Worm (Caenorhabditis elegans) whole organism, late embryonic: Measurements from ENCODE around the gene F59A1.13.

Experiments used
- C08G9.2 ChIP-seq: sonication (generic microtip); optimal IDR thresholded peaks from 2 replicates; lab custom pipeline; 2016; ENCODE audit warnings: mild to moderate bottlenecking, missing genetic modification characterization, moderate library complexity, missing compliant biosample characterization
- K02D7.2 ChIP-seq: sonication (generic microtip); optimal IDR thresholded peaks from 2 replicates; lab custom pipeline; 2017; ENCODE audit warnings: mild to moderate bottlenecking, missing genetic modification characterization, missing compliant biosample characterization
- K09A11.1 ChIP-seq: sonication (generic microtip); optimal IDR thresholded peaks from 2 replicates; lab custom pipeline; 2017; ENCODE audit warnings: antibody characterized with exemption, mild to moderate bottlenecking, missing genetic modification characterization, missing compliant biosample characterization; ENCODE audit not compliant: insufficient read depth
- T23F11.4 ChIP-seq: fragments of 200-800 bp; sonication (Bioruptor generic); optimal IDR thresholded peaks from 2 replicates; lab custom pipeline; 2018; ENCODE audit warnings: mild to moderate bottlenecking, missing genetic modification characterization, missing compliant biosample characterization
- Y22D7AL.16 ChIP-seq: sonication (generic microtip); optimal IDR thresholded peaks from 2 replicates; lab custom pipeline; 2016; ENCODE audit warnings: missing genetic modification characterization, missing compliant biosample characterization
- ahr-1 ChIP-seq: sonication (generic microtip); optimal IDR thresholded peaks from 2 replicates; lab custom pipeline; 2016; ENCODE audit warnings: missing genetic modification characterization, missing compliant biosample characterization
- ceh-14 ChIP-seq: sonication (generic microtip); optimal IDR thresholded peaks from 2 replicates; lab custom pipeline; 2016; ENCODE audit warnings: missing genotype, missing genetic modification characterization, missing compliant biosample characterization
- ceh-18 ChIP-seq: sonication (generic microtip); optimal IDR thresholded peaks from 2 replicates; lab custom pipeline; 2016; ENCODE audit warnings: missing genetic modification characterization, missing compliant biosample characterization
- ceh-24 ChIP-seq: sonication (generic microtip); optimal IDR thresholded peaks from 2 replicates; lab custom pipeline; 2016; ENCODE audit warnings: mild to moderate bottlenecking, missing genetic modification characterization, missing compliant biosample characterization
- ceh-31 ChIP-seq: sonication (generic microtip); optimal IDR thresholded peaks from 2 replicates; lab custom pipeline; 2016; ENCODE audit warnings: missing genetic modification characterization, missing compliant biosample characterization
- ceh-34 ChIP-seq: sonication (generic microtip); optimal IDR thresholded peaks from 2 replicates; lab custom pipeline; 2016; ENCODE audit warnings: mild to moderate bottlenecking, missing genetic modification characterization, missing compliant biosample characterization
- ceh-6 ChIP-seq: fragments of 200-800 bp; sonication (Bioruptor generic); optimal IDR thresholded peaks from 2 replicates; lab custom pipeline; 2018; ENCODE audit warnings: mild to moderate bottlenecking, missing genetic modification characterization, missing compliant biosample characterization
- ceh-9 ChIP-seq: sonication (generic microtip); optimal IDR thresholded peaks from 2 replicates; lab custom pipeline; 2016; ENCODE audit warnings: mild to moderate bottlenecking, missing genetic modification characterization, inconsistent platforms, missing compliant biosample characterization
- che-1 ChIP-seq: sonication (generic microtip); optimal IDR thresholded peaks from 2 replicates; lab custom pipeline; 2016; ENCODE audit warnings: mild to moderate bottlenecking, missing genetic modification characterization, missing compliant biosample characterization
- dmd-4 ChIP-seq: sonication (generic microtip); optimal IDR thresholded peaks from 2 replicates; lab custom pipeline; 2016; ENCODE audit warnings: borderline replicate concordance, missing genetic modification characterization, missing compliant biosample characterization
- dve-1 ChIP-seq: sonication (generic microtip); optimal IDR thresholded peaks from 2 replicates; lab custom pipeline; 2017; ENCODE audit warnings: antibody characterized with exemption, mild to moderate bottlenecking, missing genetic modification characterization, missing compliant biosample characterization
- elt-2 ChIP-seq: sonication (generic microtip); optimal IDR thresholded peaks from 2 replicates; lab custom pipeline; 2016; ENCODE audit warnings: missing genetic modification reagents, missing genetic modification characterization, missing compliant biosample characterization
- elt-4 ChIP-seq: sonication (generic microtip); optimal IDR thresholded peaks from 2 replicates; lab custom pipeline; 2016; ENCODE audit warnings: missing genetic modification characterization, missing compliant biosample characterization
- gmeb-2 ChIP-seq: sonication (generic microtip); optimal IDR thresholded peaks from 2 replicates; lab custom pipeline; 2016; ENCODE audit warnings: missing genetic modification characterization, inconsistent platforms, missing compliant biosample characterization
- hlh-13 ChIP-seq: fragments of 200-800 bp; sonication (Bioruptor generic); optimal IDR thresholded peaks from 2 replicates; lab custom pipeline; 2018; ENCODE audit warnings: mild to moderate bottlenecking, missing genetic modification characterization, missing compliant biosample characterization
- hlh-15 ChIP-seq: sonication (generic microtip); optimal IDR thresholded peaks from 2 replicates; lab custom pipeline; 2016; ENCODE audit warnings: missing genetic modification characterization, missing compliant biosample characterization
- lim-6 ChIP-seq: sonication (generic microtip); optimal IDR thresholded peaks from 2 replicates; lab custom pipeline; 2016; ENCODE audit warnings: missing genetic modification characterization, missing compliant biosample characterization
- madf-2 ChIP-seq: sonication (generic microtip); optimal IDR thresholded peaks from 2 replicates; lab custom pipeline; 2017; ENCODE audit warnings: missing genetic modification characterization, missing compliant biosample characterization
- mec-3 ChIP-seq: sonication (generic microtip); optimal IDR thresholded peaks from 2 replicates; lab custom pipeline; 2016; ENCODE audit warnings: borderline replicate concordance, missing genetic modification characterization, missing compliant biosample characterization
- nhr-232 ChIP-seq: sonication (generic microtip); optimal IDR thresholded peaks from 2 replicates; lab custom pipeline; 2016; ENCODE audit warnings: missing genetic modification characterization, missing compliant biosample characterization
- npax-4 ChIP-seq: sonication (generic microtip); optimal IDR thresholded peaks from 2 replicates; lab custom pipeline; 2016; ENCODE audit warnings: missing genetic modification characterization, missing compliant biosample characterization
- pat-9 ChIP-seq: fragments of 200-800 bp; sonication (Bioruptor generic); optimal IDR thresholded peaks from 2 replicates; lab custom pipeline; 2018; ENCODE audit warnings: mild to moderate bottlenecking, missing genetic modification characterization, moderate library complexity, missing compliant biosample characterization
- pax-1 ChIP-seq: fragments of 150-350 bp; optimal IDR thresholded peaks from 2 replicates; lab custom pipeline; 2014; ENCODE audit warnings: missing biosample characterization, missing genetic modification characterization
- pha-2 ChIP-seq: sonication (generic microtip); optimal IDR thresholded peaks from 2 replicates; lab custom pipeline; 2017; ENCODE audit warnings: mild to moderate bottlenecking, missing genetic modification characterization, missing compliant biosample characterization
- pqm-1 ChIP-seq: sonication (generic microtip); optimal IDR thresholded peaks from 2 replicates; lab custom pipeline; 2016; ENCODE audit warnings: missing genetic modification characterization, missing compliant biosample characterization
- pros-1 ChIP-seq: fragments of 150-350 bp; optimal IDR thresholded peaks from 2 replicates; lab custom pipeline; 2014; ENCODE audit warnings: missing biosample characterization, missing genetic modification reagents, missing genetic modification characterization
- rnt-1 ChIP-seq: sonication (generic microtip); optimal IDR thresholded peaks from 2 replicates; lab custom pipeline; 2016; ENCODE audit warnings: missing genetic modification characterization, missing compliant biosample characterization
- sdc-2 ChIP-seq: sonication (generic microtip); optimal IDR thresholded peaks from 2 replicates; lab custom pipeline; 2016; ENCODE audit warnings: missing genotype, missing genetic modification characterization, missing compliant biosample characterization
- sox-2 ChIP-seq: fragments of 200-800 bp; sonication (Bioruptor generic); IDR thresholded peaks from 2 replicates; pipeline ENCODE4 v1.3.6; 2022; ENCODE audit warnings: missing genetic modification reagents, missing genetic modification characterization, missing compliant biosample characterization
- sox-4 ChIP-seq: sonication (generic microtip); optimal IDR thresholded peaks from 2 replicates; lab custom pipeline; 2017; ENCODE audit warnings: mild to moderate bottlenecking, missing genetic modification characterization, inconsistent platforms, missing compliant biosample characterization
- syd-9 ChIP-seq: sonication (generic microtip); optimal IDR thresholded peaks from 2 replicates; lab custom pipeline; 2016; ENCODE audit warnings: mild to moderate bottlenecking, missing genetic modification characterization, moderate library complexity, missing compliant biosample characterization
- tbx-2 ChIP-seq: sonication (generic microtip); optimal IDR thresholded peaks from 2 replicates; lab custom pipeline; 2016; ENCODE audit warnings: missing genetic modification characterization, missing compliant biosample characterization
- ttx-3 ChIP-seq: sonication (generic microtip); optimal IDR thresholded peaks from 2 replicates; lab custom pipeline; 2016; ENCODE audit warnings: missing genetic modification reagents, missing genetic modification characterization, missing compliant biosample characterization
- unc-42 ChIP-seq: sonication (generic microtip); optimal IDR thresholded peaks from 2 replicates; lab custom pipeline; 2016; ENCODE audit warnings: missing genotype, missing genetic modification characterization, missing compliant biosample characterization
- unc-55 ChIP-seq: sonication (generic microtip); optimal IDR thresholded peaks from 2 replicates; lab custom pipeline; 2017; ENCODE audit warnings: missing biosample characterization, missing genetic modification reagents, missing genetic modification characterization

Gene F59A1.13

ce11 chrV:17690922-17691321 lies at the start of gene F59A1.13:
Gene F59A1.13, minus strand, starts transcription at chrV:17691022.
- no peak for TF ChIP-seq pat-9 (tag; lab: Kevin White, UChicago)
- TF ChIP-seq dmd-4 (tag; lab: Kevin White, UChicago): no peak
- TF ChIP-seq ceh-34 (tag; lab: Kevin White, UChicago): no peak
- no peak for TF ChIP-seq che-1 (tag; lab: Kevin White, UChicago)
- no peak for TF ChIP-seq pha-2 (tag; lab: Kevin White, UChicago)
- no peak for TF ChIP-seq pros-1 (tag; lab: Kevin White, UChicago)
- no peak for TF ChIP-seq ttx-3 (tag; lab: Kevin White, UChicago)
- TF ChIP-seq ceh-9: no peak
- TF ChIP-seq elt-2 (tag; lab: Kevin White, UChicago): no peak
- TF ChIP-seq unc-42 (tag; lab: Kevin White, UChicago): no peak
- TF ChIP-seq hlh-15 (tag; lab: Kevin White, UChicago): no peak
- no peak for TF ChIP-seq Y22D7AL.16 (tag; lab: Kevin White, UChicago)
- TF ChIP-seq K09A11.1 (tag; lab: Kevin White, UChicago): no peak

- TF ChIP-seq hlh-13 (no peak), madf-2 (no peak), T23F11.4 (no peak), nhr-232 (tag; lab: Kevin White, UChicago) (no peak), ceh-24 (no peak), pax-1 (tag; lab: Kevin White, UChicago) (no peak), gmeb-2 (tag; lab: Kevin White, UChicago) (no peak), sdc-2 (tag; lab: Kevin White, UChicago) (no peak), C08G9.2 (tag; lab: Kevin White, UChicago) (no peak), ahr-1 (tag; lab: Kevin White, UChicago) (no peak), sox-4 (tag; lab: Kevin White, UChicago) (no peak), rnt-1 (tag; lab: Kevin White, UChicago) (no peak), pqm-1 (tag; lab: Kevin White, UChicago) (no peak)
Observed at ce11 chrV:17739801-17740200, 49.0 kb upstream of the F59A1.13 start, which contains the start of gene cutl-4. Gene cutl-4, minus strand, starts transcription at chrV:17739901.

ce11 chrV:17732516-17732915 lies 41.7 kb upstream of the F59A1.13 start, which contains the start of gene twk-42:
Gene twk-42, minus strand, starts transcription at chrV:17732616.
- no peak for TF ChIP-seq dve-1
- no peak for TF ChIP-seq sox-2 (GFP tag; lab: Robert Waterston, UW)
- TF ChIP-seq unc-42 (tag; lab: Kevin White, UChicago): no peak
- no peak for TF ChIP-seq sdc-2 (tag; lab: Kevin White, UChicago)
- TF ChIP-seq pros-1 (tag; lab: Kevin White, UChicago): no peak
- TF ChIP-seq K02D7.2 (tag; lab: Kevin White, UChicago): no peak
- TF ChIP-seq npax-4 (tag; lab: Kevin White, UChicago): no peak
- no peak for TF ChIP-seq ceh-6 (GFP tag; lab: Kevin White, UChicago)
- no peak for TF ChIP-seq tbx-2 (tag; lab: Kevin White, UChicago)
- TF ChIP-seq pax-1 (tag; lab: Kevin White, UChicago): no peak
- no peak for TF ChIP-seq Y22D7AL.16 (tag; lab: Kevin White, UChicago)

DNA sequence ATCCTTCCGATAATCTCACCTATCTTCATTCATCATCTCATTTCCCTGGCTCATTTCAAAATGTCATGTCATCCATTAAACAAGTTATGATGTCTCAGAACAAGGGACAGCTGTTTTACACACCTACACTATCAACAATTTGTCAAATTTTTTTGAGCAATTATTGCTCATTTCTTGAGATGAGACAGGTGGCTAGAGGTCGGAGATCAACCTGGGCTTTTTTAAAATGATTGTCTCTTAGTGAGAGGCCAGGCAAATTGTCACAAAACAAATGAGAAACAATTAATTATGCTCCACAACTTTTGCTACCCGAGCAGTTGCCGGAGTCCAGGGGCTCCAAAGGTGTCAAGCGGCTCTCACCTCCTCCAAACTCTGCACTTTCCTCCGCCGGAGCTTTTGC lies 37.9 kb upstream of the F59A1.13 start:
- TF ChIP-seq mec-3 (tag; lab: Kevin White, UChicago) (no peak), ceh-18 (tag; lab: Kevin White, UChicago) (peak; percentile 29), C08G9.2 (tag; lab: Kevin White, UChicago) (no peak), unc-55 (GFP tag; lab: Kevin White, UChicago) (peak; percentile 75), hlh-13 (no peak), ceh-14 (tag; lab: Kevin White, UChicago) (no peak), rnt-1 (tag; lab: Kevin White, UChicago) (no peak), syd-9 (tag; lab: Kevin White, UChicago) (no peak), ceh-31 (tag; lab: Kevin White, UChicago) (no peak), pat-9 (tag; lab: Kevin White, UChicago) (no peak), pqm-1 (tag; lab: Kevin White, UChicago) (no peak), elt-4 (no peak), pha-2 (tag; lab: Kevin White, UChicago) (no peak), lim-6 (tag; lab: Kevin White, UChicago) (no peak), sdc-2 (tag; lab: Kevin White, UChicago) (no peak)
- TF ChIP-seq, all 69 proteins: peak for 2
